Worm (Caenorhabditis elegans) whole organism, late embryonic: ENCODE results near the gene C50F4.8.

Experiments
- C08G9.2 ChIP-seq: sonication (generic microtip); optimal IDR thresholded peaks from 2 replicates; lab custom pipeline; 2016; ENCODE audit warnings: mild to moderate bottlenecking, missing genetic modification characterization, moderate library complexity, missing compliant biosample characterization
- ama-1 ChIP-seq: fragments of 150-350 bp; optimal IDR thresholded peaks from 2 replicates; lab custom pipeline; 2014
- ceh-14 ChIP-seq: sonication (generic microtip); optimal IDR thresholded peaks from 2 replicates; lab custom pipeline; 2016; ENCODE audit warnings: missing genotype, missing genetic modification characterization, missing compliant biosample characterization
- ceh-30 ChIP-seq: fragments of 150-350 bp; optimal IDR thresholded peaks from 2 replicates; lab custom pipeline; 2014; ENCODE audit warnings: missing biosample characterization, missing genetic modification characterization
- dmd-4 ChIP-seq: sonication (generic microtip); optimal IDR thresholded peaks from 2 replicates; lab custom pipeline; 2016; ENCODE audit warnings: borderline replicate concordance, missing genetic modification characterization, missing compliant biosample characterization
- dve-1 ChIP-seq: sonication (generic microtip); optimal IDR thresholded peaks from 2 replicates; lab custom pipeline; 2017; ENCODE audit warnings: antibody characterized with exemption, mild to moderate bottlenecking, missing genetic modification characterization, missing compliant biosample characterization
- eyg-1 ChIP-seq: sonication (generic microtip); optimal IDR thresholded peaks from 2 replicates; lab custom pipeline; 2016; ENCODE audit warnings: missing genotype, missing genetic modification characterization, missing compliant biosample characterization
- fkh-10 ChIP-seq: fragments of 150-350 bp; optimal IDR thresholded peaks from 2 replicates; lab custom pipeline; 2014; ENCODE audit warnings: missing biosample characterization, missing genetic modification reagents, missing genetic modification characterization
- gmeb-2 ChIP-seq: sonication (generic microtip); optimal IDR thresholded peaks from 2 replicates; lab custom pipeline; 2016; ENCODE audit warnings: missing genetic modification characterization, inconsistent platforms, missing compliant biosample characterization
- hlh-6 ChIP-seq: sonication (generic microtip); optimal IDR thresholded peaks from 2 replicates; lab custom pipeline; 2016; ENCODE audit warnings: missing genotype, missing genetic modification characterization, missing compliant biosample characterization
- nhr-11 ChIP-seq: fragments of 150-350 bp; optimal IDR thresholded peaks from 2 replicates; lab custom pipeline; 2014; ENCODE audit warnings: missing biosample characterization, missing genetic modification characterization
- nhr-232 ChIP-seq: sonication (generic microtip); optimal IDR thresholded peaks from 2 replicates; lab custom pipeline; 2016; ENCODE audit warnings: missing genetic modification characterization, missing compliant biosample characterization
- pqm-1 ChIP-seq: sonication (generic microtip); optimal IDR thresholded peaks from 2 replicates; lab custom pipeline; 2016; ENCODE audit warnings: missing genetic modification characterization, missing compliant biosample characterization

DNA sequence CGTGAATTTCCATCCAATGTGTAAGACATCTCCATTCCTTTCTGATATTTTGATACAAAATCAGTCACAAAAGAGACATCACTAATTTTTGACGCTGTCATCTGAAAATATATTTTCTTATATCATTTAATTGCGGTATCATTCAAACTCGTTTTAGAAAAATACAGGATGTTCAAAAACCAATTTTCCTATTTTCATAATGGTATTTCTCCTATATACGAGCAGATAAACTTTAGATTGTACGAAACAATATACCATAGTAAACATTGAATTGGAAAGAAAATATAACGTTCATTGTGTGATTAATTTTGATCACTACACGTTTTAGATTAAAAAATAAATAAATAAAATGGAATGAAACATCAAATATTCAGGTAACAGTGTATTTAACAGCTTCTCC lies 22.8 kb upstream of the C50F4.8 start, which contains the start of gene C50F4.16:
- no peak for TF ChIP-seq dve-1
- no peak for TF ChIP-seq gmeb-2
- no peak for TF ChIP-seq pqm-1 (tag; lab: Kevin White, UChicago)
- no peak for TF ChIP-seq eyg-1 (tag; lab: Kevin White, UChicago)
- no peak for TF ChIP-seq ceh-14 (tag; lab: Kevin White, UChicago)
- no peak for TF ChIP-seq hlh-6 (tag; lab: Kevin White, UChicago)
- TF ChIP-seq fkh-10, result no peak
- TF ChIP-seq ceh-30 (tag; lab: Kevin White, UChicago), result no peak
- TF ChIP-seq dmd-4 (tag; lab: Kevin White, UChicago), result no peak
- no peak for TF ChIP-seq C08G9.2 (tag; lab: Kevin White, UChicago)
- no peak for TF ChIP-seq nhr-232 (tag; lab: Kevin White, UChicago)
- TF ChIP-seq ama-1 (lab: Kevin White, UChicago), result no peak
- no peak for TF ChIP-seq nhr-11
